Worm (Caenorhabditis elegans): ENCODE results near the gene col-95.

ce11 chrIII:11689303-11689702 is 14.5 kb upstream of the col-95 start:
- TF ChIP-seq ceh-31 (tag; optimal IDR thresholded peaks at IDR 0.05) (no peak), Y22D7AL.16 (tag; optimal IDR thresholded peaks at IDR 0.05) (no peak), unc-86 (tag; optimal IDR thresholded peaks at IDR 0.05) (no peak), ceh-24 (tag; optimal IDR thresholded peaks at IDR 0.05) (no peak), eyg-1 (tag; optimal IDR thresholded peaks at IDR 0.05) (no peak), ceh-2 (tag; optimal IDR thresholded peaks at IDR 0.05) (no peak), pqm-1 (tag; optimal IDR thresholded peaks at IDR 0.05) (peak; percentile 29), pat-9 (tag; optimal IDR thresholded peaks at IDR 0.05) (no peak), unc-55 (GFP tag; optimal IDR thresholded peaks at IDR 0.05) (no peak), C38D4.7 (GFP tag; optimal IDR thresholded peaks at IDR 0.05) (no peak), fkh-10 (GFP tag; optimal IDR thresholded peaks at IDR 0.05) (no peak), pros-1 (tag; optimal IDR thresholded peaks at IDR 0.05) (no peak)

All from whole organism, late embryonic.